Fruit fly (Drosophila melanogaster) whole organism, prepupa: ENCODE measurements around the gene CG9500.

Experiments used
- CG10631 ChIP-seq: fragments of 200-800 bp; sonication (Bioruptor generic); optimal IDR thresholded peaks from 2 replicates; lab custom pipeline; 2016; ENCODE audit warnings: missing biosample characterization, missing genetic modification characterization
- CG11294 ChIP-seq: fragments of 200-800 bp; sonication (Bioruptor generic); IDR thresholded peaks from 2 replicates; pipeline ENCODE4 v1.3.6; 2022; ENCODE audit warnings: missing biosample characterization, missing genetic modification characterization
- CG11762 ChIP-seq: fragments of 200-800 bp; sonication (Bioruptor generic); optimal IDR thresholded peaks from 3 replicates; lab custom pipeline; 2016; ENCODE audit warnings: missing biosample characterization, missing genetic modification characterization; ENCODE audit not compliant: insufficient read depth
- CG8319 ChIP-seq: fragments of 200-800 bp; sonication (Bioruptor generic); optimal IDR thresholded peaks from 3 replicates; lab custom pipeline; 2016; ENCODE audit warnings: missing biosample characterization, missing genetic modification characterization
- Ets21C ChIP-seq: fragments of 200-800 bp; sonication (Bioruptor generic); optimal IDR thresholded peaks from 3 replicates; lab custom pipeline; 2016; ENCODE audit warnings: missing biosample characterization, missing genetic modification characterization
- OdsH ChIP-seq: fragments of 200-800 bp; sonication (Bioruptor generic); optimal IDR thresholded peaks from 3 replicates; lab custom pipeline; 2016; ENCODE audit warnings: missing biosample characterization, missing genetic modification characterization

DNA sequence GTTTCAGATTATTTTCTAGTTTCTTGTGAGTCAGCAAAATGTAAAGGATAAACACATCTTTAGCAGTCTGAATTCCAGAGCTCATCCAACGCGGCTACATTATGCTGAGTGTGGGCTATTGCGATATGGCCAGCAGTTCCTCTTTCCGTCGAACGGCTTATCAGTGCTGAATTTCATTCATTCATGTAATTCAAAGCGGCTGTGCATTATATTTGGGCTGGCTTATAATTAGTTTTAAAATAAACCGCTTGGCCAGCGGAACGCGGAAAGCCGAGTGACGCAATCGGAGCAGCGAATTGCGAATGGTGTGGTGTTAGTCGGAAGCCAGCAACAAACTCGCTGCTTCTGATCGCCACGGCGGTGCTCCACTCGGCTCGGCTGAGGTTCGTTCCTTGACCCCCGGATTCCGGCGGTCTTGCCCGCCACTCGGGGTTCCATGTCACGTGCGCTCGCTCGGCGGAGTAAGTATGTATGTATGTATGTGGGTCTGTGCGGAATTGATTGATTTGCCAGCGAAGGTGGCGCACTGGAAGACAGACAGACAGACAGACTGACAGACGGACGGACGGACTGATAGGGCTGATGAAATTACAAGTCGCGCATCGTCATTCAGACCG, 13.0 kb upstream of the CG9500 start:
- no peak for TF ChIP-seq Ets21C (GFP tag; lab: Kevin White, UChicago)
- no peak for TF ChIP-seq OdsH
- no peak for TF ChIP-seq CG10631 (GFP tag; lab: Kevin White, UChicago)
- no peak for TF ChIP-seq CG11294 (GFP tag; lab: Robert Waterston, UW)
- no peak for TF ChIP-seq CG11762 (GFP tag; lab: Kevin White, UChicago)
- no peak for TF ChIP-seq CG8319 (GFP tag; lab: Kevin White, UChicago)
